Fruit fly (Drosophila melanogaster) whole organism, pupa: ENCODE data around the gene CG3982.

ENCODE experiments used
- CG10348 ChIP-seq: fragments of 200-800 bp; sonication (Bioruptor generic); IDR thresholded peaks from 2 replicates; pipeline ENCODE4 v1.3.6; 2022; ENCODE audit warnings: missing biosample characterization, missing genetic modification characterization
- CG12605 ChIP-seq: fragments of 200-800 bp; sonication (Bioruptor generic); IDR thresholded peaks from 2 replicates; pipeline ENCODE4 v1.3.6; 2022; ENCODE audit warnings: missing biosample characterization, missing genetic modification characterization
- CG13204 ChIP-seq: fragments of 200-800 bp; sonication (Bioruptor generic); optimal IDR thresholded peaks from 2 replicates; lab custom pipeline; 2018; ENCODE audit warnings: missing biosample characterization, mild to moderate bottlenecking, missing genetic modification characterization, moderate library complexity
- CG14655 ChIP-seq: fragments of 200-800 bp; sonication (Bioruptor generic); optimal IDR thresholded peaks from 3 replicates; lab custom pipeline; 2017; ENCODE audit warnings: mild to moderate bottlenecking, missing biosample characterization, missing genetic modification reagents, missing genetic modification characterization
- CG15710 ChIP-seq: fragments of 200-800 bp; sonication (Bioruptor generic); optimal IDR thresholded peaks from 2 replicates; lab custom pipeline; 2018; ENCODE audit warnings: missing biosample characterization, mild to moderate bottlenecking, missing genetic modification characterization, moderate library complexity
- CG17806 ChIP-seq: fragments of 200-800 bp; sonication (Bioruptor generic); optimal IDR thresholded peaks from 2 replicates; lab custom pipeline; 2018; ENCODE audit warnings: missing biosample characterization, mild to moderate bottlenecking, missing genetic modification characterization, moderate library complexity
- CG32121 ChIP-seq: fragments of 200-800 bp; sonication (Bioruptor generic); IDR thresholded peaks from 2 replicates; pipeline ENCODE4 v1.3.6; 2022; ENCODE audit warnings: missing biosample characterization, missing genetic modification characterization
- CG34367 ChIP-seq: fragments of 200-800 bp; sonication (Bioruptor generic); optimal IDR thresholded peaks from 2 replicates; lab custom pipeline; 2018; ENCODE audit warnings: missing biosample characterization, mild to moderate bottlenecking, missing genetic modification characterization
- CG4496 ChIP-seq: fragments of 200-800 bp; sonication (Bioruptor generic); IDR thresholded peaks from 3 replicates; pipeline ENCODE4 v1.3.6; 2022; ENCODE audit warnings: missing biosample characterization, missing genetic modification characterization
- CG8159 ChIP-seq: fragments of 200-800 bp; sonication (Bioruptor generic); optimal IDR thresholded peaks from 3 replicates; lab custom pipeline; 2018; ENCODE audit warnings: missing biosample characterization, mild to moderate bottlenecking, missing genetic modification characterization, moderate library complexity
- CG8301 ChIP-seq: fragments of 200-800 bp; sonication (Bioruptor generic); optimal IDR thresholded peaks from 2 replicates; lab custom pipeline; 2018; ENCODE audit warnings: missing biosample characterization, mild to moderate bottlenecking, missing genetic modification characterization
- CG9948 ChIP-seq: fragments of 200-800 bp; sonication (Bioruptor generic); optimal IDR thresholded peaks from 2 replicates; lab custom pipeline; 2018; ENCODE audit warnings: missing biosample characterization, mild to moderate bottlenecking, missing genetic modification characterization, moderate library complexity
- D1 ChIP-seq: fragments of 200-800 bp; sonication (Bioruptor generic); optimal IDR thresholded peaks from 2 replicates; lab custom pipeline; 2018; ENCODE audit warnings: missing biosample characterization, mild to moderate bottlenecking, missing genetic modification characterization, moderate library complexity
- EcR ChIP-seq: fragments of 200-800 bp; sonication (Bioruptor generic); optimal IDR thresholded peaks from 3 replicates; lab custom pipeline; 2019; ENCODE audit warnings: missing biosample characterization, missing genetic modification characterization, mild to moderate bottlenecking, moderate library complexity, missing genetic modification reagents
- Ets98B ChIP-seq: fragments of 200-800 bp; sonication (Bioruptor generic); IDR thresholded peaks from 2 replicates; pipeline ENCODE4 v1.3.6; 2022; ENCODE audit warnings: missing biosample characterization, missing genetic modification characterization
- Pif1A ChIP-seq: fragments of 200-800 bp; sonication (Bioruptor generic); optimal IDR thresholded peaks from 3 replicates; lab custom pipeline; 2016; ENCODE audit warnings: missing biosample characterization, missing genetic modification characterization
- Pif1B ChIP-seq: fragments of 200-800 bp; sonication (Bioruptor generic); optimal IDR thresholded peaks from 3 replicates; lab custom pipeline; 2016; ENCODE audit warnings: missing biosample characterization, missing genetic modification characterization
- Snoo ChIP-seq: fragments of 200-800 bp; sonication (Bioruptor generic); optimal IDR thresholded peaks from 3 replicates; lab custom pipeline; 2017; ENCODE audit warnings: missing biosample characterization, mild to moderate bottlenecking, missing genetic modification characterization, inconsistent platforms
- fd96Ca ChIP-seq: fragments of 200-800 bp; sonication (Bioruptor generic); IDR thresholded peaks from 3 replicates; pipeline ENCODE4 v1.3.6; 2022; ENCODE audit warnings: missing biosample characterization, missing genetic modification characterization
- gl ChIP-seq: fragments of 200-800 bp; sonication (Bioruptor generic); optimal IDR thresholded peaks from 2 replicates; lab custom pipeline; 2018; ENCODE audit warnings: missing biosample characterization, mild to moderate bottlenecking, missing genetic modification characterization
- rn ChIP-seq: fragments of 200-800 bp; sonication (Bioruptor generic); IDR thresholded peaks from 2 replicates; pipeline ENCODE4 v1.3.6; 2022; ENCODE audit warnings: missing biosample characterization, missing genetic modification characterization

CG3982 gene

DNA sequence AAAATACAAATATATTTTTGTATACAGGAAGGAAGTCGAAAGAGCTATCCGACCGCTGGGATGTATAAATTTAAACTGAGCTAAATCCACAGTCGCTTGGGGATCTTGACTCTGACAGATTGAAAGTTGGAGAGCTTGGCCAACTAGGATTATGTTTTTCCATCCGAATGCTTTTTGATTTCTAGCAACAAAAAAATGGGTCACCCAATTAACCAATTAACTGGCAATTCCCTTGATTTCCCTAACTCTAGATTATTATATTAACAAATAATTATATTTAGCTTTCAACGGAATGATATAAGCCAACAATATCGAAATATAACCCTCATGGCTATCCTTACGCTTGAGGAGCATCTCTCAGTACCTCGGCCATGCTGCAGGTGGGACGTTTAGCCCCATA, at the start of gene CG3982:
TSS of gene CG3982 (minus strand) at position 101 of the 400 bp plus-strand sequence.
- TF ChIP-seq CG15710 (tag; lab: Kevin White, UChicago) (no peak), Pif1B (GFP tag; lab: Kevin White, UChicago) (no peak), gl (no peak), CG17806 (tag; lab: Kevin White, UChicago) (no peak), CG34367 (tag; lab: Kevin White, UChicago) (no peak), EcR (GFP tag; lab: Kevin White, UChicago) (no peak), CG8301 (no peak), CG4496 (GFP tag; lab: Robert Waterston, UW) (no peak), CG9948 (tag; lab: Kevin White, UChicago) (no peak), CG10348 (GFP tag; lab: Robert Waterston, UW) (no peak), CG32121 (GFP tag; lab: Robert Waterston, UW) (no peak), fd96Ca (no peak), CG14655 (GFP tag; lab: Kevin White, UChicago) (no peak), CG12605 (GFP tag; lab: Robert Waterston, UW) (no peak), rn (no peak), Ets98B (GFP tag; lab: Robert Waterston, UW) (no peak), D1 (tag; lab: Kevin White, UChicago) (no peak), CG13204 (GFP tag; lab: Kevin White, UChicago) (no peak), CG8159 (tag; lab: Kevin White, UChicago) (no peak)

DNA sequence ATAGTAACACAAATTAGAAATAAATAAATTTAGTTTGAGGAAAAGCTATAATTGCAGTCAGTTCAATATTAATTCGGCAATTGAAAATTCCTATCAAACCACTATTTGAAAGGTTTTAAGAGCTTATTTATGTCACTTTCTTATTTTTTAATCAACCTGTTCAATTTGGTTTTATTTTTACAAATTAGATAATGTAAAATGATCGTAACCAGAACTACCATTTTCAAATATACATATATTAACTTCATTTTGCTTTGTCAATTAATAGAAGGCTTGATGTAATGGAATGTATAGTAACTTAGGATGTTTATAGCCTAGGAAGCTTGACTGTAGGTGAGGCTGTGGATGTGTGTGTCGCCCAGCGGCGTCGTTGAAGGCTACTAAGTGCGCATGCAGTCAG, 49.4 kb upstream of the CG3982 start:
- TF ChIP-seq CG8301 (peak; percentile 1), CG10348 (GFP tag; lab: Robert Waterston, UW) (no peak), CG9948 (tag; lab: Kevin White, UChicago) (peak; percentile 34), rn (no peak), EcR (GFP tag; lab: Kevin White, UChicago) (no peak), Pif1B (GFP tag; lab: Kevin White, UChicago) (no peak), CG8159 (tag; lab: Kevin White, UChicago) (peak; percentile 50), CG13204 (GFP tag; lab: Kevin White, UChicago) (no peak), CG17806 (tag; lab: Kevin White, UChicago) (peak; percentile 26), CG15710 (tag; lab: Kevin White, UChicago) (peak; percentile 7), CG32121 (GFP tag; lab: Robert Waterston, UW) (no peak), CG14655 (GFP tag; lab: Kevin White, UChicago) (peak; percentile 41)

DNA sequence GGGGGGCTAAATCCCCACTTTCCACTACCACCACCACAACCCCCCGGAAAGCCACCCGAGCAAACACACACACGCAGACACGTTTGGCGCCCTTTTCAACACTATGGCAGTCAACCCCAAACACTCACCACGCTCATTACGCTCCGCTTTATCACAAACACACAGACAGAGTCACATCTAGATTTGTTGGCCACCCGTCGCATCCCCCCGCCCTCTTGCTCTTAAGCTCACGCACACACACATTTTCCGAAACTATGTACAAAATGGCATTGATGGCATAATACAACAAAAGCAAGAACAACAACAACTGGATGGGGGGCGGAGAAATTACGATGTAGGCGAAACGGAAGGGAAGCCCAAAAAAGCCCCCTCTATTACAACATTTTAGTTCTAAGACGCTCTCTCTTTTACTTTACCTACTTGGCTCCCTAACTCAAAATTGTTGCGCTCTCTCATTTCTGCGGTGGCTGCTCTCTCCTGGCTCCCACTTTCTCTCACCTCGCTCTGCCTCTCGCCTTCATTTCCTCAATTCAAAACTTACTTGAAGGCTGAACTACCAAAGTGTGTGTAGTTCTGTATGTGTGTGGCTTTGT, 48.6 kb upstream of the CG3982 start:
- no peak for TF ChIP-seq CG13204 (GFP tag; lab: Kevin White, UChicago)
- TF ChIP-seq CG14655 (GFP tag; lab: Kevin White, UChicago), result no peak
- no peak for TF ChIP-seq gl
- TF ChIP-seq CG32121 (GFP tag; lab: Robert Waterston, UW), result no peak

DNA sequence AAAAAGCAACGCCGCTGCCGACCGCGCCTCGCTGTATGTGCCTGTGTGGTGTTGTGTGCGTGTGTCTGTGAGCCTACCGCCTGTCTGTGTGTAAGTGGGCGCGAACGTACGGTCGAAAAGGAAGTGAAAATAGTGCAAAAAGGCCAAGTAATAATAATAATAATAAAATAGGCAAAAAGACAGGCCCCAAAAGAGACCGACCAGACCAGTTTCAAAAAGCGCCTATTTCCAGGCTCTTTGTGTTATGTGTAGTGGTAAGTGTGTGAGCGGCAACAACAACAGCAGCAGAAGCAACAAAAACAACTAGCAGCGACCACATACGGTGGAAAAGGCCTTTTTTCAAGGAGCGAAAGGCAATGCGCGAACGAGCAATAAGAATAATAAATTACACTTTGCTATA, 45.6 kb upstream of the CG3982 start:
- TF ChIP-seq CG15710 (tag; lab: Kevin White, UChicago) (peak; percentile 42), CG13204 (GFP tag; lab: Kevin White, UChicago) (peak; percentile 91), Pif1B (GFP tag; lab: Kevin White, UChicago) (no peak), CG17806 (tag; lab: Kevin White, UChicago) (peak; percentile 46), CG4496 (GFP tag; lab: Robert Waterston, UW) (0 out of 3 replicates have a peak, but pooled peaks have one; percentile 10), CG8159 (tag; lab: Kevin White, UChicago) (peak; percentile 41), Pif1A (GFP tag; lab: Kevin White, UChicago) (peak; percentile 17), fd96Ca (0 out of 3 replicates have a peak, but pooled peaks have one; percentile 13), Ets98B (GFP tag; lab: Robert Waterston, UW) (no peak), CG12605 (GFP tag; lab: Robert Waterston, UW) (peak; percentile 58; the same call in 1 of the 2 replicates), CG9948 (tag; lab: Kevin White, UChicago) (peak; percentile 6), gl (peak; percentile 82), Snoo (tag; lab: Kevin White, UChicago) (no peak), CG10348 (GFP tag; lab: Robert Waterston, UW) (no peak), CG32121 (GFP tag; lab: Robert Waterston, UW) (no peak), EcR (GFP tag; lab: Kevin White, UChicago) (peak; percentile 21), CG8301 (no peak), D1 (tag; lab: Kevin White, UChicago) (no peak), rn (no peak), CG34367 (tag; lab: Kevin White, UChicago) (peak; percentile 54)
- TF ChIP-seq, all 21 proteins: peak for 12

DNA sequence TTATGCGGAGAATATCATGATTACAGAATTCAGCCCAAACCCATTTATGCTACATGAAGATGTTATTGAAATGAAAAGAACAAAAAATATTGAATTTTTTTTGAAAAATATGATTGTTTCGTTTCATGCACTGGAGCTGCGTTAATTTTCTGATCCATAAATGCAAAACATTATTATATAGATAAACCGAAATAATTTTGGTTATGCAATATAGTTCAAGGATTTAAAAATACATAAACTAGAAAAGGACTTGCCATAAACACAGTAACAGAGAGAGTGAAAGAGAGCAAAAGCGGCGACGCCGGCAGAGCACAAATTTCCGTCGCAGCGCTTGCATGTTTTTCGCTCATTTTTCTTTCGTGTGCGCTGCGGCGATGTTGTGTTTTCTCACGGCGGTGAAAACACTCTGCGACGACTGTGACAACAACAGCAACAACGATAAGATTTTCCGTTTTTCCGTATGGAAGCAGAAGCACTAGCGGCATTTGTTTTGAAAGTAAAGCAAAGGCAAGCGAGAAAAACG, 45.1 kb upstream of the CG3982 start:
- TF ChIP-seq gl (peak; percentile 62), CG12605 (GFP tag; lab: Robert Waterston, UW) (peak; percentile 66), fd96Ca (no peak), Snoo (tag; lab: Kevin White, UChicago) (peak; percentile 89), CG8301 (peak; percentile 96), CG9948 (tag; lab: Kevin White, UChicago) (peak; percentile 88), CG4496 (GFP tag; lab: Robert Waterston, UW) (peak; percentile 92), CG15710 (tag; lab: Kevin White, UChicago) (peak; percentile 91), CG14655 (GFP tag; lab: Kevin White, UChicago) (peak; percentile 96), Pif1B (GFP tag; lab: Kevin White, UChicago) (peak; percentile 87), CG8159 (tag; lab: Kevin White, UChicago) (peak; percentile 94), CG17806 (tag; lab: Kevin White, UChicago) (peak; percentile 90), Ets98B (GFP tag; lab: Robert Waterston, UW) (peak; percentile 91), EcR (GFP tag; lab: Kevin White, UChicago) (no peak), CG13204 (GFP tag; lab: Kevin White, UChicago) (peak; percentile 49), Pif1A (GFP tag; lab: Kevin White, UChicago) (peak; percentile 94), rn (no peak), CG32121 (GFP tag; lab: Robert Waterston, UW) (peak; percentile 90), D1 (tag; lab: Kevin White, UChicago) (peak; percentile 93), CG10348 (GFP tag; lab: Robert Waterston, UW) (peak; percentile 52; the same call in 1 of the 2 replicates), CG34367 (tag; lab: Kevin White, UChicago) (peak; percentile 90)
